Fruit fly (Drosophila melanogaster) S2 (cell line): ENCODE results near the gene Vha16-2.

Experiments used
- CG8478 ChIP-seq: fragments of >200 bp; optimal IDR thresholded peaks from 2 replicates; lab custom pipeline; 2018
- CTCF ChIP-seq, 2 experiments: fragments of >200 bp; optimal IDR thresholded peaks; 2 replicates each; lab custom pipeline; 2018

- TF ChIP-seq CTCF (optimal IDR thresholded peaks at IDR 0.05; lab: Kevin White, UChicago), result no peak
- TF ChIP-seq CG8478 (lab: Kevin White, UChicago), result no peak
Measured at dm6 chr3L:11429695-11430094, 45.1 kb upstream of the Vha16-2 start.
